Worm (Caenorhabditis elegans): Measurements from ENCODE around the gene E04F6.8.
A peak's percentile ranks its signal among the peaks of the same experiment; 100 is the strongest.

Gene E04F6.8

ce11 chrII:7251978-7252377, 40.8 kb upstream of the E04F6.8 start, which contains the start of the genes prx-13 and ada-2 (continued):
- TF ChIP-seq nhr-25 (tag; optimal IDR thresholded peaks at IDR 0.05; ENCODE audit: borderline replicate concordance, insufficient read depth) (no peak), madf-9 (GFP tag; conservative IDR thresholded peaks at IDR 0.05) (no peak), nhr-11 (tag; optimal IDR thresholded peaks at IDR 0.05) (no peak), hlh-11 (tag; optimal IDR thresholded peaks at IDR 0.05) (peak; percentile 46), dmd-6 (GFP tag; IDR thresholded peaks at IDR 0.05) (peak; percentile 53), zfp-3 (GFP tag; conservative IDR thresholded peaks at IDR 0.05) (no peak), rbr-2 (tag; optimal IDR thresholded peaks at IDR 0.05) (no peak), ztf-7 (tag; optimal IDR thresholded peaks at IDR 0.05) (no peak), lir-3 (tag; optimal IDR thresholded peaks at IDR 0.05) (peak; percentile 5), mxl-2 (GFP tag; conservative IDR thresholded peaks at IDR 0.05) (no peak), gei-8 (GFP tag; optimal IDR thresholded peaks at IDR 0.05) (no peak), hif-1 (tag; optimal IDR thresholded peaks at IDR 0.05) (no peak), ceh-20 (GFP tag; IDR thresholded peaks at IDR 0.05) (no peak), egl-43 (GFP tag; IDR thresholded peaks at IDR 0.05) (no peak), dve-1 (tag; optimal IDR thresholded peaks at IDR 0.05; ENCODE audit: insufficient read depth) (peak; percentile 45), mdl-1 (tag; optimal IDR thresholded peaks at IDR 0.05) (no peak), Y105C5A.15 (GFP tag; IDR thresholded peaks at IDR 0.05) (no peak), lin-39 (tag; optimal IDR thresholded peaks at IDR 0.05) (no peak), daf-16 (GFP tag; optimal IDR thresholded peaks at IDR 0.05) (no peak), daf-16 (tag; optimal IDR thresholded peaks at IDR 0.05) (peak; percentile 37), aha-1 (tag) (no peak), ZK337.2 (GFP tag; IDR thresholded peaks at IDR 0.05) (no peak), daf-8 (GFP tag; IDR thresholded peaks at IDR 0.05) (no peak), pqm-1 (tag; optimal IDR thresholded peaks at IDR 0.05) (peak; percentile 76), nhr-41 (GFP tag; IDR thresholded peaks at IDR 0.05) (no peak), nhr-76 (tag; optimal IDR thresholded peaks at IDR 0.05) (no peak), mes-2 (tag; optimal IDR thresholded peaks at IDR 0.05; ENCODE audit: poor library complexity, severe bottlenecking) (no peak), dmd-9 (GFP tag; IDR thresholded peaks at IDR 0.05) (no peak), lin-29 (GFP tag; IDR thresholded peaks at IDR 0.05) (no peak)

ce11 chrII:7245576-7245975, 34.4 kb upstream of the E04F6.8 start, which contains the start of gene skpo-3:
Gene skpo-3, plus strand, starts transcription at chrII:7245876.
- TF ChIP-seq mdt-29 (GFP tag; IDR thresholded peaks at IDR 0.05) (no peak), Y5F2A.4 (GFP tag; optimal IDR thresholded peaks at IDR 0.05) (no peak), fos-1 (tag; optimal IDR thresholded peaks at IDR 0.05) (no peak), F44E2.7 (GFP tag; IDR thresholded peaks at IDR 0.05) (no peak), hmg-1.1 (GFP tag; IDR thresholded peaks at IDR 0.05) (no peak), Y105C5A.15 (GFP tag; IDR thresholded peaks at IDR 0.05) (no peak), snpc-1.2 (GFP tag; IDR thresholded peaks at IDR 0.05) (no peak), lin-15B (tag; optimal IDR thresholded peaks at IDR 0.05) (no peak), nhr-25 (tag; optimal IDR thresholded peaks at IDR 0.05; ENCODE audit: borderline replicate concordance, insufficient read depth) (no peak), tag-97 (GFP tag; IDR thresholded peaks at IDR 0.05) (no peak), jun-1 (tag; optimal IDR thresholded peaks at IDR 0.05) (no peak), F10B5.3 (tag; optimal IDR thresholded peaks at IDR 0.05) (no peak)

ce11 chrII:7242754-7243153, 31.6 kb upstream of the E04F6.8 start:
- TF ChIP-seq lim-7 (GFP tag; IDR thresholded peaks at IDR 0.05) (no peak), ctbp-1 (GFP tag; IDR thresholded peaks at IDR 0.05) (no peak), aly-2 (tag; optimal IDR thresholded peaks at IDR 0.05) (no peak), egl-27 (tag; optimal IDR thresholded peaks at IDR 0.05) (no peak), F44E2.7 (GFP tag; IDR thresholded peaks at IDR 0.05) (no peak), nhr-25 (tag; optimal IDR thresholded peaks at IDR 0.05; ENCODE audit: borderline replicate concordance, insufficient read depth) (no peak), set-16 (GFP tag; IDR thresholded peaks at IDR 0.05) (no peak), daf-16 (GFP tag; optimal IDR thresholded peaks at IDR 0.05) (no peak), daf-16 (tag; optimal IDR thresholded peaks at IDR 0.05) (no peak), tra-1 (GFP tag; IDR thresholded peaks at IDR 0.05) (no peak), ZK546.5 (tag; optimal IDR thresholded peaks at IDR 0.05) (no peak), Y105C5A.15 (GFP tag; IDR thresholded peaks at IDR 0.05) (no peak), Y48G9A.11 (GFP tag; IDR thresholded peaks at IDR 0.05) (no peak)

Data from whole organism, L4 larva.